Worm (Caenorhabditis elegans): ENCODE results near the gene acox-1.5.
A peak's percentile ranks its signal among the peaks of the same experiment; 100 is the strongest.

Gene acox-1.5

DNA sequence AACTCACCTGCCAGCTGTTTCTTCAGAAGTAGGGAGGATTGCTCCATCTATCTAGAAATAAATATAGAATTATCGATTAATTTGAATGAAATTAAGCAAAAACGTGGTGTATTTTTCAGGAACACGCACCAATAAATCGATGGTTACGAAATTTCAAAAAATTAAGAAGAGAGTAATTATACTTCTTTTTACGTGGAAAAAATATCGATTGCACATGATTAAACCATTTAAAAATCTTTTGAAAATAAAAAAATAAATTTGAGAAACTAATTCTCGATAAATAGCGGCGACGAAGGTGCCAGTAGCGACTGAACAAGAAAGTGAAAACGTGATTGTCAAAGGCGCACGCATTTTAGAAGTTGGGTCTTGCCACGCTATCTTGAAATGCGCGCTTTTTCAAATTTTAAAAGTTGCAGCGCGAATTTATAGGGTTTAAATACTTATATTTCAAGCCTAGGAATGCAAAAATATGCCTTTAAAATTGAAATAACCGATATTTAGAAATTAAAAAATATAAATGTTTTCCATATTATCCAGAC lies 39.2 kb upstream of the acox-1.5 start, which contains the start of gene ubc-7 (continued):
- TF ChIP-seq attf-3 (GFP tag; conservative IDR thresholded peaks at IDR 0.05) (no peak), F37B4.10 (GFP tag; IDR thresholded peaks at IDR 0.05) (no peak), mxl-1 (tag; optimal IDR thresholded peaks at IDR 0.05) (no peak), akir-1 (GFP tag; optimal IDR thresholded peaks at IDR 0.05) (no peak), nfyb-1 (GFP tag; IDR thresholded peaks at IDR 0.05) (peak; percentile 43; the same call in 1 of the 2 replicates), hmg-1.2 (GFP tag; IDR thresholded peaks at IDR 0.05) (peak; percentile 48), nhr-80 (tag; optimal IDR thresholded peaks at IDR 0.05) (peak; percentile 22), ztf-22 (GFP tag; optimal IDR thresholded peaks at IDR 0.05) (no peak), aptf-2 (GFP tag; conservative IDR thresholded peaks at IDR 0.05) (no peak), nhr-120 (GFP tag; IDR thresholded peaks at IDR 0.05) (no peak), atf-7 (tag; optimal IDR thresholded peaks at IDR 0.05) (peak; percentile 23), cebp-2 (GFP tag; IDR thresholded peaks at IDR 0.05) (no peak), lin-26 (GFP tag; IDR thresholded peaks at IDR 0.05) (no peak), lsl-1 (GFP tag; optimal IDR thresholded peaks at IDR 0.05) (peak; percentile 69), snpc-1.3 (tag; optimal IDR thresholded peaks at IDR 0.05; ENCODE audit: insufficient read depth) (peak; percentile 22), die-1 (tag; optimal IDR thresholded peaks at IDR 0.05) (no peak), snpc-1.1 (tag; optimal IDR thresholded peaks at IDR 0.05; ENCODE audit: insufficient read depth) (peak; percentile 58), lin-35 (GFP tag; optimal IDR thresholded peaks at IDR 0.05) (peak; percentile 50 to 91 (median 79)), unc-62 (GFP tag; optimal IDR thresholded peaks at IDR 0.05) (no peak), athp-1 (tag; optimal IDR thresholded peaks at IDR 0.05) (no peak), ceh-91 (GFP tag; IDR thresholded peaks at IDR 0.05) (peak; percentile 83), hrde-1 (tag; optimal IDR thresholded peaks at IDR 0.05; ENCODE audit: borderline replicate concordance) (no peak), F49E8.2 (tag; optimal IDR thresholded peaks at IDR 0.05; ENCODE audit: insufficient read depth) (no peak), ztf-25 (GFP tag; IDR thresholded peaks at IDR 0.05) (no peak), madf-10 (tag; optimal IDR thresholded peaks at IDR 0.05) (no peak), Y53G8AR.9 (GFP tag; conservative IDR thresholded peaks at IDR 0.05) (no peak), zfh-2 (GFP tag; conservative IDR thresholded peaks at IDR 0.05) (no peak), attf-5 (GFP tag; optimal IDR thresholded peaks at IDR 0.05) (peak; percentile 72), F22D6.2 (tag; optimal IDR thresholded peaks at IDR 0.05) (no peak), rpc-1 (optimal IDR thresholded peaks at IDR 0.05) (no peak), rpc-1 (tag; optimal IDR thresholded peaks at IDR 0.05) (no peak), sptf-2 (GFP tag; optimal IDR thresholded peaks at IDR 0.05) (no peak), nfya-1 (tag; optimal IDR thresholded peaks at IDR 0.05; ENCODE audit: borderline replicate concordance, insufficient read depth) (no peak), Y79H2A.3 (GFP tag; conservative IDR thresholded peaks at IDR 0.05) (no peak), bed-2 (GFP tag; IDR thresholded peaks at IDR 0.05) (no peak), madf-3 (GFP tag; IDR thresholded peaks at IDR 0.05) (peak; percentile 30; the same call in 1 of the 2 replicates), rec-8 (tag; optimal IDR thresholded peaks at IDR 0.05) (no peak), ztf-26 (tag; optimal IDR thresholded peaks at IDR 0.05) (no peak), lin-54 (GFP tag; optimal IDR thresholded peaks at IDR 0.05) (peak; percentile 95), let-607 (tag; optimal IDR thresholded peaks at IDR 0.05) (no peak), madf-6 (GFP tag; IDR thresholded peaks at IDR 0.05) (peak; percentile 96), B0035.1 (tag; optimal IDR thresholded peaks at IDR 0.05) (no peak), hlh-26 (GFP tag; conservative IDR thresholded peaks at IDR 0.05) (no peak), F57C9.4 (tag; optimal IDR thresholded peaks at IDR 0.05) (no peak), Y56A3A.18 (GFP tag; IDR thresholded peaks at IDR 0.05) (no peak), C17E4.6 (GFP tag; IDR thresholded peaks at IDR 0.05) (no peak), him-1 (tag; optimal IDR thresholded peaks at IDR 0.05) (peak; percentile 24), K12H6.12 (tag; optimal IDR thresholded peaks at IDR 0.05) (no peak)
